Worm (Caenorhabditis elegans) whole organism, young adult: ENCODE measurements around the gene F57B7.2.

ENCODE experiments used
- B0035.1 ChIP-seq: sonication (generic microtip); optimal IDR thresholded peaks from 2 replicates; lab custom pipeline; 2016; ENCODE audit warnings: missing genetic modification characterization, mild to moderate bottlenecking, missing compliant biosample characterization, missing genotype, missing genetic modification reagents
- B0261.1 ChIP-seq: sonication (generic microtip); optimal IDR thresholded peaks from 2 replicates; lab custom pipeline; 2016; ENCODE audit warnings: mild to moderate bottlenecking, missing genetic modification characterization, moderate library complexity, missing compliant biosample characterization
- F10E7.11 ChIP-seq: sonication (generic microtip); optimal IDR thresholded peaks from 2 replicates; lab custom pipeline; 2017; ENCODE audit warnings: mild to moderate bottlenecking, missing genetic modification characterization, moderate library complexity, missing compliant biosample characterization
- F39B2.1 ChIP-seq: fragments of 200-800 bp; sonication (Bioruptor generic); IDR thresholded peaks from 2 replicates; pipeline ENCODE4 v1.3.6; 2022; ENCODE audit warnings: missing genetic modification reagents, missing genetic modification characterization, missing compliant biosample characterization
- F57C9.4 ChIP-seq: sonication (generic microtip); optimal IDR thresholded peaks from 2 replicates; lab custom pipeline; 2017; ENCODE audit warnings: mild to moderate bottlenecking, missing genetic modification characterization, missing compliant biosample characterization
- T07F8.4 ChIP-seq: sonication (generic microtip); optimal IDR thresholded peaks from 2 replicates; lab custom pipeline; 2016; ENCODE audit warnings: mild to moderate bottlenecking, missing genetic modification characterization, moderate library complexity, missing compliant biosample characterization
- Y67H2A.10 ChIP-seq: fragments of 200-800 bp; sonication (Bioruptor generic); conservative IDR thresholded peaks from 2 replicates; pipeline ENCODE4 v1.3.6; 2022; ENCODE audit warnings: missing genetic modification reagents, missing genetic modification characterization, missing compliant biosample characterization
- Y79H2A.3 ChIP-seq: fragments of 200-800 bp; sonication (Bioruptor generic); conservative IDR thresholded peaks from 2 replicates; pipeline ENCODE4 v1.3.6; 2022; ENCODE audit warnings: missing genetic modification reagents, missing genetic modification characterization, missing compliant biosample characterization
- ZK185.1 ChIP-seq: sonication (generic microtip); optimal IDR thresholded peaks from 2 replicates; lab custom pipeline; 2016; ENCODE audit warnings: mild to moderate bottlenecking, missing genetic modification characterization, missing compliant biosample characterization; ENCODE audit not compliant: poor library complexity, severe bottlenecking
- aptf-3 ChIP-seq: fragments of 200-800 bp; sonication (Bioruptor generic); IDR thresholded peaks from 2 replicates; pipeline ENCODE4 v1.3.6; 2022; ENCODE audit warnings: missing genetic modification characterization, missing compliant biosample characterization
- bed-1 ChIP-seq: fragments of 200-800 bp; sonication (Bioruptor generic); IDR thresholded peaks from 2 replicates; pipeline ENCODE4 v1.3.6; 2022; ENCODE audit warnings: missing genetic modification reagents, missing genetic modification characterization, missing compliant biosample characterization
- ceh-100 ChIP-seq: fragments of 200-800 bp; sonication (Bioruptor generic); IDR thresholded peaks from 2 replicates; pipeline ENCODE4 v1.3.6; 2022; ENCODE audit warnings: missing genetic modification reagents, missing genetic modification characterization, missing compliant biosample characterization
- ceh-79 ChIP-seq: sonication (generic microtip); optimal IDR thresholded peaks from 2 replicates; lab custom pipeline; 2017; ENCODE audit warnings: mild to moderate bottlenecking, missing genetic modification characterization, missing compliant biosample characterization
- ceh-91 ChIP-seq: fragments of 200-800 bp; sonication (Bioruptor generic); IDR thresholded peaks from 2 replicates; pipeline ENCODE4 v1.3.6; 2022; ENCODE audit warnings: missing genetic modification reagents, missing genetic modification characterization, missing compliant biosample characterization
- efl-1 ChIP-seq: fragments of 150-350 bp; optimal IDR thresholded peaks from 2 replicates; lab custom pipeline; 2014; ENCODE audit warnings: missing biosample characterization, missing genetic modification reagents, missing genetic modification characterization
- egl-44 ChIP-seq: fragments of 200-800 bp; sonication (Bioruptor generic); IDR thresholded peaks from 2 replicates; pipeline ENCODE4 v1.3.6; 2022; ENCODE audit warnings: missing genetic modification reagents, missing genetic modification characterization, missing compliant biosample characterization
- ekl-4 ChIP-seq: fragments of 200-800 bp; sonication (Bioruptor generic); IDR thresholded peaks from 2 replicates; pipeline ENCODE4 v1.3.6; 2022; ENCODE audit warnings: missing genetic modification reagents, missing genetic modification characterization, missing compliant biosample characterization
- gei-17 ChIP-seq: fragments of 200-800 bp; sonication (Bioruptor generic); optimal IDR thresholded peaks from 2 replicates; lab custom pipeline; 2018; ENCODE audit warnings: mild to moderate bottlenecking, missing genetic modification characterization, missing compliant biosample characterization
- hlh-26 ChIP-seq: fragments of 200-800 bp; sonication (Bioruptor generic); conservative IDR thresholded peaks from 2 replicates; pipeline ENCODE4 v1.3.6; 2022; ENCODE audit warnings: missing genetic modification reagents, missing genetic modification characterization, missing compliant biosample characterization
- hmg-1.2 ChIP-seq: fragments of 200-800 bp; sonication (Bioruptor generic); IDR thresholded peaks from 2 replicates; pipeline ENCODE4 v1.3.6; 2022; ENCODE audit warnings: missing genetic modification reagents, missing genetic modification characterization, missing compliant biosample characterization
- hrde-1 ChIP-seq: sonication (generic microtip); optimal IDR thresholded peaks from 2 replicates; lab custom pipeline; 2016; ENCODE audit warnings: missing genetic modification characterization, mild to moderate bottlenecking, missing compliant biosample characterization, moderate library complexity, missing genotype, missing genetic modification reagents, borderline replicate concordance
- hsf-1 ChIP-seq: fragments of 200-800 bp; sonication (Bioruptor generic); IDR thresholded peaks from 2 replicates; pipeline ENCODE4 v1.3.6; 2022; ENCODE audit warnings: missing genetic modification reagents, missing genetic modification characterization, missing compliant biosample characterization
- lag-1 ChIP-seq: fragments of 200-800 bp; sonication (Bioruptor generic); IDR thresholded peaks from 2 replicates; pipeline ENCODE4 v1.3.6; 2022; ENCODE audit warnings: missing genetic modification reagents, missing genetic modification characterization, missing compliant biosample characterization
- let-526 ChIP-seq: fragments of 200-800 bp; sonication (Bioruptor generic); IDR thresholded peaks from 2 replicates; pipeline ENCODE4 v1.3.6; 2022; ENCODE audit warnings: missing genetic modification reagents, missing genetic modification characterization, missing compliant biosample characterization
- madf-10 ChIP-seq: sonication (generic microtip); optimal IDR thresholded peaks from 2 replicates; lab custom pipeline; 2016; ENCODE audit warnings: mild to moderate bottlenecking, missing genetic modification characterization, missing compliant biosample characterization
- madf-3 ChIP-seq: fragments of 200-800 bp; sonication (Bioruptor generic); IDR thresholded peaks from 2 replicates; pipeline ENCODE4 v1.3.6; 2022; ENCODE audit warnings: missing genetic modification reagents, missing genetic modification characterization, missing compliant biosample characterization
- mes-4 ChIP-seq: sonication (generic microtip); optimal IDR thresholded peaks from 2 replicates; lab custom pipeline; 2016; ENCODE audit warnings: missing genotype, missing genetic modification characterization, missing compliant biosample characterization
- nfya-2 ChIP-seq: fragments of 200-800 bp; sonication (Bioruptor generic); IDR thresholded peaks from 2 replicates; pipeline ENCODE4 v1.3.6; 2022; ENCODE audit warnings: missing genetic modification reagents, missing genetic modification characterization, missing compliant biosample characterization
- pha-4 ChIP-seq: fragments of 150-350 bp; sonication (generic microtip); optimal IDR thresholded peaks from 2 replicates; lab custom pipeline; 2014; ENCODE audit warnings: missing biosample characterization, missing genetic modification reagents, missing genetic modification characterization
- rcor-1 ChIP-seq: fragments of 200-800 bp; sonication (Bioruptor generic); IDR thresholded peaks from 2 replicates; pipeline ENCODE4 v1.3.6; 2022; ENCODE audit warnings: missing genetic modification reagents, missing genetic modification characterization, missing compliant biosample characterization
- rec-8 ChIP-seq, 2 experiments: sonication (generic microtip); optimal IDR thresholded peaks; 2 replicates each; lab custom pipeline; 2016; ENCODE audit warnings: mild to moderate bottlenecking in 2 of 2, missing genetic modification characterization in 2 of 2, missing genetic modification reagents in 2 of 2, missing genotype in 2 of 2, missing biosample characterization in 1 of 2, missing compliant biosample characterization in 1 of 2, moderate library complexity in 1 of 2
- repo-1 ChIP-seq: sonication (generic microtip); optimal IDR thresholded peaks from 2 replicates; lab custom pipeline; 2017; ENCODE audit warnings: mild to moderate bottlenecking, missing genetic modification characterization, missing compliant biosample characterization
- rpc-1 ChIP-seq, 2 experiments: fragments of 150-350 bp in 1 of 2; sonication (generic microtip) in 1 of 2; optimal IDR thresholded peaks; 2 replicates each; lab custom pipeline; 2014 to 2018; ENCODE audit warnings: missing biosample characterization in 1 of 2, missing genetic modification characterization in 1 of 2, missing genetic modification reagents in 1 of 2, missing genotype in 1 of 2
- snpc-3.4 ChIP-seq: sonication (generic microtip); optimal IDR thresholded peaks from 2 replicates; lab custom pipeline; 2017; ENCODE audit warnings: missing genetic modification characterization, mild to moderate bottlenecking, missing compliant biosample characterization, antibody characterized with exemption, moderate library complexity, missing genotype, missing genetic modification reagents
- tbx-9 ChIP-seq: sonication (generic microtip); optimal IDR thresholded peaks from 2 replicates; lab custom pipeline; 2016; ENCODE audit warnings: borderline replicate concordance, missing genetic modification characterization, inconsistent platforms, missing compliant biosample characterization
- zfh-2 ChIP-seq: fragments of 200-800 bp; sonication (Bioruptor generic); conservative IDR thresholded peaks from 2 replicates; pipeline ENCODE4 v1.3.6; 2022; ENCODE audit warnings: missing genetic modification reagents, missing genetic modification characterization, missing compliant biosample characterization
- ztf-18 ChIP-seq: sonication (generic microtip); optimal IDR thresholded peaks from 2 replicates; lab custom pipeline; 2016; ENCODE audit warnings: missing genotype, mild to moderate bottlenecking, missing genetic modification characterization, missing compliant biosample characterization
- ztf-22 ChIP-seq: fragments of 200-800 bp; sonication (Bioruptor generic); optimal IDR thresholded peaks from 2 replicates; lab custom pipeline; 2018; ENCODE audit warnings: mild to moderate bottlenecking, missing genetic modification characterization, moderate library complexity, missing compliant biosample characterization
- ztf-3 ChIP-seq: fragments of 200-800 bp; sonication (Bioruptor generic); optimal IDR thresholded peaks from 2 replicates; lab custom pipeline; 2018; ENCODE audit warnings: mild to moderate bottlenecking, missing genetic modification characterization, missing compliant biosample characterization

Gene F57B7.2

DNA sequence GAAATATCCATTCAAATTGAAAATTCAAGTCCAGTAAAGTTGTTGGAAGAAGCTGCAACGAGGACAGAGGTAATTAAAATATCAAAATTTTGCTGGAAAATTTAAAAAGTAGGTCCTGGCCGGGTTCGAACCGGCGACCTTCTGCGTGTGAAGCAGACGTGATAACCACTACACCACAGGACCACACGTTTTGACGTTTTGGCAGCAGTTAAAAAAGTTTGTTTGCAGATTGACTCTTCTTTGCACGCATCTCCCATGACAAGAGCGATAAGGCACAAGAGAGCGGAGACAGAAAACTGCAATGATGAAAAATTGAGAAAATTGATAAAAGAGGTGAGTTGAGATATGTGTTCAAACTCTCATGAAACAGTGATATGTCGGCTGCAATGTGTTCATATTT is 31.3 kb downstream of the F57B7.2 start (continued):
- TF ChIP-seq F39B2.1 (no peak), hlh-26 (GFP tag; lab: Robert Waterston, UW) (no peak), ztf-22 (GFP tag; lab: Kevin White, UChicago) (no peak), ceh-91 (GFP tag; lab: Robert Waterston, UW) (no peak), ztf-18 (tag; lab: Kevin White, UChicago) (peak; percentile 62), bed-1 (GFP tag; lab: Robert Waterston, UW) (no peak), efl-1 (no peak), gei-17 (GFP tag; lab: Kevin White, UChicago) (no peak), snpc-3.4 (tag; lab: Kevin White, UChicago) (peak; percentile 47), B0261.1 (peak; percentile 81), F57C9.4 (tag; lab: Kevin White, UChicago) (no peak), ZK185.1 (tag; lab: Kevin White, UChicago) (peak; percentile 42), mes-4 (tag; lab: Kevin White, UChicago) (no peak), B0035.1 (tag; lab: Kevin White, UChicago) (no peak), pha-4 (no peak), ztf-3 (GFP tag; lab: Kevin White, UChicago) (no peak), T07F8.4 (tag; lab: Kevin White, UChicago) (no peak), let-526 (GFP tag; lab: Robert Waterston, UW) (no peak), ceh-79 (tag; lab: Kevin White, UChicago) (no peak), F10E7.11 (tag; lab: Kevin White, UChicago) (no peak), rec-8 (tag; optimal IDR thresholded peaks at IDR 0.05; lab: Kevin White, UChicago) (peak in 1 of 2 experiments; percentile 63), hsf-1 (GFP tag; lab: Robert Waterston, UW) (no peak), hmg-1.2 (GFP tag; lab: Robert Waterston, UW) (no peak; the same call in 1 of the 2 replicates), lag-1 (GFP tag; lab: Robert Waterston, UW) (no peak), zfh-2 (no peak), Y67H2A.10 (GFP tag; lab: Robert Waterston, UW) (no peak), madf-3 (GFP tag; lab: Robert Waterston, UW) (no peak), ekl-4 (no peak), repo-1 (tag; lab: Kevin White, UChicago) (peak; percentile 65), rpc-1 (optimal IDR thresholded peaks at IDR 0.05; lab: Kevin White, UChicago) (peak; percentile 64), rpc-1 (tag; optimal IDR thresholded peaks at IDR 0.05; lab: Kevin White, UChicago) (peak; percentile 83), rcor-1 (0 out of 2 replicates have a peak, but pooled peaks have one; percentile 36), egl-44 (GFP tag; lab: Robert Waterston, UW) (no peak), ceh-100 (GFP tag; lab: Robert Waterston, UW) (0 out of 2 replicates have a peak, but pooled peaks have one; percentile 47), nfya-2 (GFP tag; lab: Robert Waterston, UW) (no peak), Y79H2A.3 (GFP tag; lab: Robert Waterston, UW) (no peak), hrde-1 (tag; lab: Kevin White, UChicago) (peak; percentile 16), madf-10 (no peak), aptf-3 (GFP tag; lab: Robert Waterston, UW) (no peak), tbx-9 (no peak)
